Worm (Caenorhabditis elegans): ENCODE results near the gene snu-66.

DNA sequence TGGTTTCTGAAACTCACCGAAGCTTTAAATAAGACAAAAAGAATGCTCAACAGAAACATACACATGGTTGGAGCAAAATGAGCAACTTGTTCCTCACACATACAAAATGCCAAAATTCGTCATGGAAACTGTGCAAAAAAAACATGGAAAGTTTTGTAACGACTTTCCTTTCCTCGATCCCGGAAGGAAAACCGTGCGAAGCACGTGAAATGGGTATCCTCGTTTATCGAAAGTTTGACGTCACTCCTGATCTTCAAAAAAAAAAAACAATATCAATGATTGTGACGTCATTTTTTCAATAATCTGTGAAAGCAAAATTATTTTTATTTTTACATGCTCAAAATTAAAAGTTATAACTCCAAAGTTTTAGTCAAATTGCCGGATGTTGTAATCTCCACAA, 5.2 kb downstream of the snu-66 start, which contains the start of gene clec-212:
- TF ChIP-seq ama-1 (optimal IDR thresholded peaks at IDR 0.05) (no peak), ceh-44 (GFP tag; IDR thresholded peaks at IDR 0.05) (no peak), nhr-6 (tag; optimal IDR thresholded peaks at IDR 0.05) (no peak), hmg-1.1 (GFP tag; IDR thresholded peaks at IDR 0.05) (no peak), Y5F2A.4 (GFP tag; optimal IDR thresholded peaks at IDR 0.05) (no peak), F26F4.8 (GFP tag; conservative IDR thresholded peaks at IDR 0.05) (no peak), zag-1 (tag; optimal IDR thresholded peaks at IDR 0.05) (no peak), ceh-82 (tag; optimal IDR thresholded peaks at IDR 0.05) (no peak), ztf-7 (tag; optimal IDR thresholded peaks at IDR 0.05) (no peak), skn-1 (tag; optimal IDR thresholded peaks at IDR 0.05) (no peak), F44E2.7 (GFP tag; IDR thresholded peaks at IDR 0.05) (no peak), lin-39 (tag; optimal IDR thresholded peaks at IDR 0.05) (no peak)

Data from whole organism, L4 larva.